Worm (Caenorhabditis elegans) whole organism, L3 larva: ENCODE results near the gene K02E7.4.

Experiments used
- aly-2 ChIP-seq: fragments of 150-350 bp; optimal IDR thresholded peaks from 2 replicates; lab custom pipeline; 2014; ENCODE audit warnings: missing biosample characterization, missing genetic modification characterization
- ama-1 ChIP-seq: fragments of 150-350 bp; optimal IDR thresholded peaks from 2 replicates; lab custom pipeline; 2018
- ceh-16 ChIP-seq: sonication (generic microtip); optimal IDR thresholded peaks from 2 replicates; lab custom pipeline; 2017; ENCODE audit warnings: missing biosample characterization, missing genetic modification characterization
- ceh-9 ChIP-seq: sonication (generic microtip); optimal IDR thresholded peaks from 2 replicates; lab custom pipeline; 2018; ENCODE audit warnings: missing biosample characterization, missing genetic modification characterization
- daf-12 ChIP-seq: fragments of 150-350 bp; optimal IDR thresholded peaks from 2 replicates; lab custom pipeline; 2014; ENCODE audit warnings: missing biosample characterization, missing genetic modification reagents, missing genetic modification characterization
- egl-27 ChIP-seq: sonication (generic microtip); optimal IDR thresholded peaks from 4 replicates; lab custom pipeline; 2017; ENCODE audit warnings: missing biosample characterization, missing genetic modification reagents, missing genetic modification characterization
- egl-5 ChIP-seq: fragments of 150-350 bp; optimal IDR thresholded peaks from 2 replicates; lab custom pipeline; 2017; ENCODE audit warnings: missing biosample characterization, missing genetic modification reagents, missing genetic modification characterization, inconsistent platforms
- elt-1 ChIP-seq: fragments of 150-350 bp; optimal IDR thresholded peaks from 2 replicates; lab custom pipeline; 2014; ENCODE audit warnings: missing biosample characterization, missing genetic modification characterization
- eor-1 ChIP-seq, 2 experiments: fragments of 150-350 bp; optimal IDR thresholded peaks; 2 replicates each; lab custom pipeline; 2014 to 2018; ENCODE audit warnings: missing biosample characterization in 2 of 2, missing genetic modification characterization in 2 of 2
- hmg-11 ChIP-seq: sonication (generic microtip); optimal IDR thresholded peaks from 2 replicates; lab custom pipeline; 2016; ENCODE audit warnings: missing genetic modification characterization, missing compliant biosample characterization
- jun-1 ChIP-seq: fragments of 150-350 bp; optimal IDR thresholded peaks from 2 replicates; lab custom pipeline; 2014; ENCODE audit warnings: missing biosample characterization, missing genetic modification reagents, missing genetic modification characterization
- lin-15B ChIP-seq: fragments of 150-350 bp; optimal IDR thresholded peaks from 2 replicates; lab custom pipeline; 2014; ENCODE audit warnings: missing biosample characterization, missing genetic modification characterization
- lsy-12 ChIP-seq: sonication (generic microtip); optimal IDR thresholded peaks from 2 replicates; lab custom pipeline; 2016; ENCODE audit warnings: mild to moderate bottlenecking, missing genetic modification characterization, missing compliant biosample characterization
- mml-1 ChIP-seq: fragments of 150-350 bp; sonication (generic microtip); optimal IDR thresholded peaks from 3 replicates; lab custom pipeline; 2014; ENCODE audit warnings: missing biosample characterization, missing genetic modification characterization
- nhr-11 ChIP-seq: fragments of 150-350 bp; optimal IDR thresholded peaks from 2 replicates; lab custom pipeline; 2014; ENCODE audit warnings: missing biosample characterization, missing genetic modification characterization
- nhr-25 ChIP-seq: sonication (generic microtip); optimal IDR thresholded peaks from 2 replicates; lab custom pipeline; 2017; ENCODE audit warnings: missing biosample characterization, missing genetic modification characterization
- nhr-43 ChIP-seq: sonication (generic microtip); optimal IDR thresholded peaks from 2 replicates; lab custom pipeline; 2016; ENCODE audit warnings: mild to moderate bottlenecking, missing genetic modification characterization, missing compliant biosample characterization; ENCODE audit not compliant: poor library complexity, severe bottlenecking
- nhr-76 ChIP-seq: fragments of 150-350 bp; sonication (generic microtip); optimal IDR thresholded peaks from 5 replicates; lab custom pipeline; 2014; ENCODE audit warnings: missing biosample characterization, missing genetic modification characterization
- pha-4 ChIP-seq: fragments of 150-350 bp; optimal IDR thresholded peaks from 2 replicates; lab custom pipeline; 2014; ENCODE audit warnings: missing biosample characterization, missing genetic modification reagents, missing genetic modification characterization
- skn-1 ChIP-seq: fragments of 150-350 bp; optimal IDR thresholded peaks from 2 replicates; lab custom pipeline; 2014; ENCODE audit warnings: missing biosample characterization, missing genetic modification characterization
- snpc-4 ChIP-seq: fragments of 150-350 bp; optimal IDR thresholded peaks from 2 replicates; lab custom pipeline; 2014; ENCODE audit warnings: missing biosample characterization, missing genetic modification characterization
- tbx-2 ChIP-seq: sonication (generic microtip); optimal IDR thresholded peaks from 2 replicates; lab custom pipeline; 2016; ENCODE audit warnings: mild to moderate bottlenecking, missing genetic modification characterization, missing compliant biosample characterization
- unc-39 ChIP-seq: sonication (generic microtip); optimal IDR thresholded peaks from 4 replicates; lab custom pipeline; 2017; ENCODE audit warnings: missing biosample characterization, missing genetic modification characterization
- ztf-11 ChIP-seq: fragments of 150-350 bp; optimal IDR thresholded peaks from 2 replicates; lab custom pipeline; 2014; ENCODE audit warnings: missing biosample characterization, missing genetic modification characterization

K02E7.4 gene

DNA sequence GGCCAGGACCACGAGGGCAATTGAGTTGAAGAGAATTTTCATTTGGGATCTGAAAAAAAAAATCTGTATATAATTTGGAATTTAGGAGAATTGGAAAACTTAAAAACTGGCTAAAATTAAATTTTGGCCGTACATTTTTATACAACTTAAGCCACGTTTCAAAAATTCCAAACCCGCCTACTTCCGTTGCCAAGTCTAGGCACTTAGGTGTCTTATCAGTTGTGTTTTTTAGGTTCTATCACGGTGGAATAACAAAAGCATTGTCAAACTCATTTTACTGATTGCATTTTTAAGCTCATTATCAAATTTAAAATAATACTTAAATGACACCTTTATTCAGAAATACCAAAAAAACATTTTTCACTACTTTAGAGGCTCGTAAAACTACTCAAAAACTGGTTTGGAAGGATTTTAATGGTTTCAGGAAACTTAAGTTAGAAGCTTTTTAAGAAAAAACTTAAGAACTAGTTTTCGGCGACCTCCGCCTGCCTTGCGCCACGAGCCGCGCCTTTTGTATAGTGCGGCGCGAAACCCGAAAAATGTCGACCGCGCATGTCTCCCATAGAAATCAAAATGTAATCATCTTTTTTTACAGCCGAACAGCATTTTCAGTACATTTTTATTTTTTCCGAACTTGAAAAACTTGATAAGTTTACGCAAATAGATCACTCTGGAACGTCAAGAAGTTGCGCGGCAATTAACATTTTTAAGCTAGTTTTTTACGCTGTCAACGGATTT is 46.0 kb downstream of the K02E7.4 start, which contains the start of gene lips-13:
lips-13 (minus strand) TSS at position 51 of the 738 bp plus-strand sequence.
- TF ChIP-seq nhr-43 (tag; lab: Kevin White, UChicago) (no peak), mml-1 (tag; lab: Kevin White, UChicago) (no peak), ceh-16 (tag; lab: Kevin White, UChicago) (no peak), unc-39 (tag; lab: Kevin White, UChicago) (no peak), daf-12 (no peak), snpc-4 (tag; lab: Kevin White, UChicago) (no peak), ztf-11 (tag; lab: Kevin White, UChicago) (no peak), egl-5 (tag; lab: Kevin White, UChicago) (no peak), elt-1 (tag; lab: Kevin White, UChicago) (no peak), ama-1 (lab: Kevin White, UChicago) (no peak), pha-4 (tag; lab: Kevin White, UChicago) (no peak), nhr-25 (tag; lab: Kevin White, UChicago) (no peak), nhr-11 (tag; lab: Kevin White, UChicago) (no peak), egl-27 (tag; lab: Kevin White, UChicago) (no peak), aly-2 (tag; lab: Kevin White, UChicago) (no peak), tbx-2 (tag; lab: Kevin White, UChicago) (no peak), eor-1 (tag; optimal IDR thresholded peaks at IDR 0.05; lab: Kevin White, UChicago) (no peak), nhr-76 (tag; lab: Kevin White, UChicago) (no peak), hmg-11 (tag; lab: Kevin White, UChicago) (no peak), skn-1 (no peak)

DNA sequence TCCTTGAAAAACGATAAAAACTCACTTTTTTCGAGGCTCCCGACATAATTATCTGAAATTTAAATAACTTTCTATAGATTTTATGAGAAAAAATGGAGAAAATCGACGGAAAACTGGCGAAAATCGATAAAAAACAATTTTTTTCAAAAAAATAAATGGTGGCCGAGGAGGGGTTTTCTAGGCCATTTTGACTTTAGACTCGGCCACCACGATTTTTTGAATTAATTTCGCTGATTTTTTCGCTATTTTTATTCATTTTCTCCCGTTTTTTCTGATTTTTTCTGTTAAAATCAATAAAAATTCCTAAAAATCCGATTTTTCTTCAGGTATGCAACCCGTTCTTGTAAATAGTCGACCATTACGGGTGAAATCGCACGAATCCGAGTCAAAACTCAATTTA is 51.0 kb downstream of the K02E7.4 start, which contains the start of the genes sut-1 and eri-3:
sut-1 (minus strand) TSS at position 58 of the 400 bp plus-strand sequence.
eri-3 (plus strand) TSS at position 327 of the 400 bp plus-strand sequence.
- TF ChIP-seq lin-15B (tag; lab: Kevin White, UChicago): peak; percentile 17
- no peak for TF ChIP-seq ceh-9 (tag; lab: Kevin White, UChicago)
- no peak for TF ChIP-seq daf-12
- TF ChIP-seq jun-1 (tag; lab: Kevin White, UChicago): no peak
- TF ChIP-seq lsy-12 (tag; lab: Kevin White, UChicago): no peak
